Worm (Caenorhabditis elegans) whole organism, midembryonic: Measurements from ENCODE around the gene fln-2.

Experiments used
- T22C8.4 ChIP-seq: fragments of 200-800 bp; sonication (Bioruptor generic); IDR thresholded peaks from 2 replicates; pipeline ENCODE4 v1.3.6; 2022; ENCODE audit warnings: missing genetic modification characterization, missing compliant biosample characterization
- med-1 ChIP-seq: sonication (generic microtip); optimal IDR thresholded peaks from 2 replicates; lab custom pipeline; 2017; ENCODE audit warnings: missing genetic modification characterization, mild to moderate bottlenecking, missing compliant biosample characterization, antibody characterized with exemption, missing genetic modification reagents; ENCODE audit not compliant: insufficient read depth
- ref-1 ChIP-seq: fragments of 200-800 bp; sonication (Bioruptor generic); conservative IDR thresholded peaks from 2 replicates; pipeline ENCODE4 v1.3.6; 2022; ENCODE audit warnings: missing genetic modification reagents, missing genetic modification characterization, missing compliant biosample characterization
- tab-1 ChIP-seq: fragments of 200-800 bp; sonication (Bioruptor generic); IDR thresholded peaks from 2 replicates; pipeline ENCODE4 v1.3.6; 2022; ENCODE audit warnings: missing genetic modification characterization, missing compliant biosample characterization
- ztf-29 ChIP-seq: fragments of 200-800 bp; sonication (Bioruptor generic); IDR thresholded peaks from 2 replicates; pipeline ENCODE4 v1.3.6; 2022; ENCODE audit warnings: missing genetic modification reagents, missing genetic modification characterization, missing compliant biosample characterization

The fln-2 gene

DNA sequence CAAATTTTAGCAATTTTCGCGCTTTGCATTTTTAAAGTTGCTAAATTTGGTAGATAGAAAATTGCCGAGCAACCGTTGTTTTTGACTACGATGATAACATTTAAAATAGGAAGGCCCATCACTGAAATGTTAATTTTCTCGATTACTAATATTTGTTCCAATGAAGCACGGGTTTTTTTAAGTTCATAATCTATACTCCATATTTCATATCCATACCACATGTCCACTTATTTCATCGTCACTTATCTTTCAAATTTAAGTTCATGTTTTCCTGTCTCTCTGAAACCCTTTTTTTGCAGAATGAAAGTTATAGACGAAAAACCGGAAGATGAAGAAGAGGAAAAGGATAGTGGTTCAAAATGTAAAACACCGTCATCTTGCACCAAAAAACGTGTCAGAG lies 74.7 kb downstream of the fln-2 start, which contains the start of gene gap-2:
Gene gap-2, plus strand, starts transcription at position 301 of the 400 bp plus-strand sequence.
- TF ChIP-seq ref-1 (GFP tag; lab: Robert Waterston, UW): no peak
- TF ChIP-seq med-1 (GFP tag; lab: Kevin White, UChicago): no peak
- TF ChIP-seq ztf-29 (GFP tag; lab: Robert Waterston, UW): no peak
- no peak for TF ChIP-seq tab-1 (GFP tag; lab: Robert Waterston, UW)

DNA sequence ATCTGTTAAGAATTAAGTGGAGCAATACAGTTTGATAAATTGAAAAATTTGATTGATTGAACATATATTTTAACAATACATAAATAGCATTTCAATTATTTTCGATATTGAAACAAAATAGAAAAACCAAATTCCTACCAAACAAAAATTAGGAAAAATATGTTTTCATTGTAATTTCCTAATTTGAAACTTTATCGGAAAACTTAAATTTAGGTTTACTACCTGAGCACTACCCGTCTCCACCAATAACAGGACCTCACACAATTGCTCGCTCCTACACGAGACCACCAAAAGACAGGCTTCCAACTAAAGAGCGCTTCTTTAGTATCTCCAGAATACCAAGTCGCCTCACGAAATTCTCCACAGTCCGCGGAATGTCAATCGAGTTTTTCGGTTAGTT lies 79.3 kb downstream of the fln-2 start:
- TF ChIP-seq T22C8.4 (GFP tag; lab: Robert Waterston, UW): no peak
